Fruit fly (Drosophila melanogaster) whole organism, embryonic: ENCODE data around the gene CG34303.
A peak's percentile ranks its signal among the peaks of the same experiment; 100 is the strongest.

ENCODE experiments used
- Asciz ChIP-seq: fragments of 200-800 bp; sonication (Bioruptor generic); optimal IDR thresholded peaks from 2 replicates; lab custom pipeline; 2017; ENCODE audit warnings: missing biosample characterization, mild to moderate bottlenecking, missing genetic modification characterization, missing genetic modification reagents
- Atf-2 ChIP-seq: fragments of 200-800 bp; sonication (Bioruptor generic); optimal IDR thresholded peaks from 2 replicates; lab custom pipeline; 2016; ENCODE audit warnings: missing biosample characterization, missing genetic modification characterization
- Blimp-1 ChIP-seq: fragments of 200-800 bp; sonication (Bioruptor generic); optimal IDR thresholded peaks from 3 replicates; lab custom pipeline; 2018; ENCODE audit warnings: missing biosample characterization, missing genetic modification characterization, mild to moderate bottlenecking, moderate library complexity, missing genetic modification reagents
- BtbVII ChIP-seq: fragments of 200-800 bp; sonication (Bioruptor generic); optimal IDR thresholded peaks from 3 replicates; lab custom pipeline; 2017; ENCODE audit warnings: missing biosample characterization, mild to moderate bottlenecking, missing genetic modification characterization
- CG1024 ChIP-seq: fragments of 200-800 bp; sonication (Bioruptor generic); IDR thresholded peaks from 2 replicates; pipeline ENCODE4 v1.3.6; 2022; ENCODE audit warnings: missing biosample characterization, missing genetic modification characterization
- CG10959 ChIP-seq: fragments of 200-800 bp; sonication (Bioruptor generic); IDR thresholded peaks from 2 replicates; pipeline ENCODE4 v1.3.6; 2022; ENCODE audit warnings: missing biosample characterization, missing genetic modification characterization
- CG10979 ChIP-seq: fragments of 200-800 bp; sonication (Bioruptor generic); optimal IDR thresholded peaks from 2 replicates; lab custom pipeline; 2018; ENCODE audit warnings: missing biosample characterization, mild to moderate bottlenecking, missing genetic modification characterization, moderate library complexity
- CG11398 ChIP-seq: fragments of 200-800 bp; sonication (Bioruptor generic); optimal IDR thresholded peaks from 2 replicates; lab custom pipeline; 2016; ENCODE audit warnings: missing biosample characterization, missing genetic modification characterization
- CG12299 ChIP-seq: fragments of 200-800 bp; sonication (Bioruptor generic); optimal IDR thresholded peaks from 2 replicates; lab custom pipeline; 2018; ENCODE audit warnings: missing biosample characterization, mild to moderate bottlenecking, missing genetic modification characterization
- CG1233 ChIP-seq: fragments of 200-800 bp; sonication (Bioruptor generic); optimal IDR thresholded peaks from 4 replicates; lab custom pipeline; 2018; ENCODE audit warnings: missing biosample characterization, mild to moderate bottlenecking, missing genetic modification characterization
- CG1529 ChIP-seq: fragments of 200-800 bp; sonication (Bioruptor generic); optimal IDR thresholded peaks from 3 replicates; lab custom pipeline; 2018; ENCODE audit warnings: missing biosample characterization, missing genetic modification characterization
- CG17385 ChIP-seq: fragments of 200-800 bp; sonication (Bioruptor generic); optimal IDR thresholded peaks from 3 replicates; lab custom pipeline; 2018; ENCODE audit warnings: missing biosample characterization, mild to moderate bottlenecking, missing genetic modification characterization
- CG2120 ChIP-seq: fragments of 200-800 bp; sonication (Bioruptor generic); optimal IDR thresholded peaks from 3 replicates; lab custom pipeline; 2016; ENCODE audit warnings: missing biosample characterization, missing genetic modification characterization
- CG2712 ChIP-seq: fragments of 200-800 bp; optimal IDR thresholded peaks from 3 replicates; lab custom pipeline; 2019; ENCODE audit warnings: missing biosample characterization, mild to moderate bottlenecking, missing genetic modification characterization, moderate library complexity
- CG2875 ChIP-seq: fragments of 200-800 bp; sonication (Bioruptor generic); optimal IDR thresholded peaks from 2 replicates; lab custom pipeline; 2017; ENCODE audit warnings: missing biosample characterization, mild to moderate bottlenecking, missing genetic modification characterization, missing genetic modification reagents
- CG32767 ChIP-seq: fragments of 200-800 bp; sonication (Bioruptor generic); IDR thresholded peaks from 2 replicates; pipeline ENCODE4 v1.3.6; 2022; ENCODE audit warnings: missing biosample characterization, missing genetic modification characterization
- CG33557 ChIP-seq: fragments of 200-800 bp; sonication (Bioruptor generic); optimal IDR thresholded peaks from 2 replicates; lab custom pipeline; 2019; ENCODE audit warnings: missing biosample characterization, mild to moderate bottlenecking, missing genetic modification characterization, moderate library complexity
- CG3407 ChIP-seq: fragments of 200-800 bp; sonication (Bioruptor generic); optimal IDR thresholded peaks from 2 replicates; lab custom pipeline; 2018; ENCODE audit warnings: missing biosample characterization, mild to moderate bottlenecking, missing genetic modification characterization
- CG34376 ChIP-seq: fragments of 200-800 bp; sonication (Bioruptor generic); optimal IDR thresholded peaks from 2 replicates; lab custom pipeline; 2018; ENCODE audit warnings: missing biosample characterization, mild to moderate bottlenecking, missing genetic modification characterization
- CG4730 ChIP-seq: fragments of 200-800 bp; sonication (Bioruptor generic); IDR thresholded peaks from 2 replicates; pipeline ENCODE4 v1.3.6; 2022; ENCODE audit warnings: missing biosample characterization, missing genetic modification characterization
- CG8290 ChIP-seq, 3 experiments: fragments of 200-800 bp; sonication (Bioruptor generic); optimal IDR thresholded peaks; 2 replicates each; lab custom pipeline; 2016 to 2019; ENCODE audit warnings: missing biosample characterization in 3 of 3, missing genetic modification characterization in 3 of 3, mild to moderate bottlenecking in 2 of 3, moderate library complexity in 1 of 3
- CG8924 ChIP-seq: fragments of 200-800 bp; optimal IDR thresholded peaks from 3 replicates; lab custom pipeline; 2019; ENCODE audit warnings: missing biosample characterization, mild to moderate bottlenecking, missing genetic modification characterization, moderate library complexity
- CG9727 ChIP-seq: fragments of 200-800 bp; sonication (Bioruptor generic); optimal IDR thresholded peaks from 3 replicates; lab custom pipeline; 2017; ENCODE audit warnings: missing biosample characterization, mild to moderate bottlenecking, missing genetic modification characterization
- ERR ChIP-seq: fragments of 200-800 bp; sonication (Bioruptor generic); optimal IDR thresholded peaks from 2 replicates; lab custom pipeline; 2016; ENCODE audit warnings: missing biosample characterization, missing genetic modification characterization
- Ets65A ChIP-seq: fragments of 200-800 bp; sonication (Bioruptor generic); peaks from one replicate; lab custom pipeline; 2016; ENCODE audit warnings: missing biosample characterization, missing genetic modification characterization
- HmgZ ChIP-seq: fragments of 200-800 bp; sonication (Bioruptor generic); optimal IDR thresholded peaks from 2 replicates; lab custom pipeline; 2018; ENCODE audit warnings: missing biosample characterization, mild to moderate bottlenecking, missing genetic modification characterization
- MTF-1 ChIP-seq: fragments of 200-800 bp; sonication (Bioruptor generic); optimal IDR thresholded peaks from 2 replicates; lab custom pipeline; 2018; ENCODE audit warnings: missing biosample characterization, mild to moderate bottlenecking, missing genetic modification characterization, borderline replicate concordance
- Med ChIP-seq: fragments of 200-800 bp; sonication (Bioruptor generic); peaks from one replicate; lab custom pipeline; 2016; ENCODE audit warnings: missing biosample characterization, missing genetic modification characterization, mild to moderate bottlenecking, inconsistent platforms, moderate library complexity
- PHDP ChIP-seq: fragments of 200-800 bp; sonication (Bioruptor generic); optimal IDR thresholded peaks from 3 replicates; lab custom pipeline; 2018; ENCODE audit warnings: missing biosample characterization, mild to moderate bottlenecking, missing genetic modification characterization, moderate library complexity
- Pdp1 ChIP-seq, 2 experiments: fragments of 200-800 bp; sonication (Bioruptor generic); optimal IDR thresholded peaks; 3 replicates each; lab custom pipeline; 2016; ENCODE audit warnings: missing biosample characterization in 2 of 2, missing genetic modification characterization in 2 of 2, mild to moderate bottlenecking in 1 of 2, moderate library complexity in 1 of 2
- Rx ChIP-seq: fragments of 200-800 bp; sonication (Bioruptor generic); IDR thresholded peaks from 2 replicates; pipeline ENCODE4 v1.3.6; 2022; ENCODE audit warnings: missing biosample characterization, missing genetic modification characterization
- ato ChIP-seq: fragments of 200-800 bp; sonication (Bioruptor generic); IDR thresholded peaks from 2 replicates; pipeline ENCODE4 v1.3.6; 2022; ENCODE audit warnings: missing biosample characterization, missing genetic modification characterization; ENCODE audit not compliant: partially characterized antibody
- crol ChIP-seq: fragments of 200-800 bp; sonication (Bioruptor generic); IDR thresholded peaks from 2 replicates; pipeline ENCODE4 v1.3.6; 2022; ENCODE audit warnings: missing biosample characterization, missing genetic modification characterization
- fd102C ChIP-seq: fragments of 200-800 bp; sonication (Bioruptor generic); optimal IDR thresholded peaks from 2 replicates; lab custom pipeline; 2018; ENCODE audit warnings: missing biosample characterization, mild to moderate bottlenecking, missing genetic modification characterization, moderate library complexity
- ftz-f1 ChIP-seq: fragments of 200-800 bp; sonication (Bioruptor generic); optimal IDR thresholded peaks from 2 replicates; lab custom pipeline; 2016; ENCODE audit warnings: missing biosample characterization, missing genetic modification characterization
- grn ChIP-seq: fragments of 200-800 bp; sonication (Bioruptor generic); optimal IDR thresholded peaks from 3 replicates; lab custom pipeline; 2017; ENCODE audit warnings: missing biosample characterization, missing genetic modification characterization
- lab ChIP-seq: fragments of 200-800 bp; sonication (Bioruptor generic); optimal IDR thresholded peaks from 3 replicates; lab custom pipeline; 2017; ENCODE audit warnings: missing biosample characterization, missing genetic modification characterization, mild to moderate bottlenecking, moderate library complexity, missing genetic modification reagents
- mam ChIP-seq: fragments of 200-800 bp; sonication (Bioruptor generic); optimal IDR thresholded peaks from 3 replicates; lab custom pipeline; 2016; ENCODE audit warnings: missing biosample characterization, missing genetic modification characterization
- mld ChIP-seq: fragments of 200-800 bp; sonication (Bioruptor generic); IDR thresholded peaks from 3 replicates; pipeline ENCODE4 v1.3.6; 2022; ENCODE audit warnings: missing biosample characterization, missing genetic modification characterization; ENCODE audit not compliant: partially characterized antibody
- nmo ChIP-seq: fragments of 200-800 bp; sonication (Bioruptor generic); optimal IDR thresholded peaks from 2 replicates; lab custom pipeline; 2018; ENCODE audit warnings: missing biosample characterization, mild to moderate bottlenecking, missing genetic modification characterization, moderate library complexity
- pfk ChIP-seq: fragments of 200-800 bp; sonication (Bioruptor generic); optimal IDR thresholded peaks from 2 replicates; lab custom pipeline; 2018; ENCODE audit warnings: missing biosample characterization, mild to moderate bottlenecking, missing genetic modification characterization, moderate library complexity
- psq ChIP-seq: fragments of 200-800 bp; sonication (Bioruptor generic); optimal IDR thresholded peaks from 2 replicates; lab custom pipeline; 2017; ENCODE audit warnings: missing biosample characterization, missing genetic modification characterization
- ro ChIP-seq: fragments of 200-800 bp; sonication (Bioruptor generic); IDR thresholded peaks from 2 replicates; pipeline ENCODE4 v1.3.6; 2022; ENCODE audit warnings: missing biosample characterization, missing genetic modification characterization
- seq ChIP-seq: fragments of 200-800 bp; sonication (Bioruptor generic); IDR thresholded peaks from 2 replicates; pipeline ENCODE4 v1.3.6; 2022; ENCODE audit warnings: missing biosample characterization, missing genetic modification characterization
- sima ChIP-seq: fragments of 200-800 bp; sonication (Bioruptor generic); optimal IDR thresholded peaks from 2 replicates; lab custom pipeline; 2016; ENCODE audit warnings: missing biosample characterization, missing genetic modification characterization
- stc ChIP-seq: fragments of 200-800 bp; sonication (Bioruptor generic); IDR thresholded peaks from 2 replicates; pipeline ENCODE4 v1.3.6; 2022; ENCODE audit warnings: missing biosample characterization, missing genetic modification characterization
- tx ChIP-seq: fragments of 200-800 bp; sonication (Bioruptor generic); optimal IDR thresholded peaks from 2 replicates; lab custom pipeline; 2016; ENCODE audit warnings: missing biosample characterization, missing genetic modification characterization
- wek ChIP-seq: fragments of 200-800 bp; sonication (Bioruptor generic); optimal IDR thresholded peaks from 3 replicates; lab custom pipeline; 2018; ENCODE audit warnings: missing biosample characterization, mild to moderate bottlenecking, missing genetic modification characterization, moderate library complexity
- zen ChIP-seq: fragments of 200-800 bp; sonication (Bioruptor generic); optimal IDR thresholded peaks from 3 replicates; lab custom pipeline; 2018; ENCODE audit warnings: missing biosample characterization, mild to moderate bottlenecking, missing genetic modification characterization, moderate library complexity

Gene CG34303

dm6 chr3R:10130975-10131529 lies 20.6 kb downstream of the CG34303 start (continued):
- TF ChIP-seq CG12299 (no peak), ERR (GFP tag; lab: Kevin White, UChicago) (no peak), Med (peak; percentile 58), CG17385 (GFP tag; lab: Kevin White, UChicago) (peak; percentile 0), grn (GFP tag; lab: Kevin White, UChicago) (no peak), CG1529 (GFP tag; lab: Kevin White, UChicago) (no peak), psq (GFP tag; lab: Kevin White, UChicago) (no peak), Ets65A (GFP tag; lab: Kevin White, UChicago) (no peak), fd102C (GFP tag; lab: Kevin White, UChicago) (no peak), sima (GFP tag; lab: Kevin White, UChicago) (no peak), CG34376 (GFP tag; lab: Kevin White, UChicago) (peak; percentile 35), lab (GFP tag; lab: Kevin White, UChicago) (peak; percentile 39), CG33557 (GFP tag; lab: Kevin White, UChicago) (no peak), zen (tag; lab: Kevin White, UChicago) (no peak), Pdp1 (GFP tag; optimal IDR thresholded peaks at IDR 0.05; lab: Kevin White, UChicago) (peak in 1 of 2 experiments; percentile 87), BtbVII (GFP tag; lab: Kevin White, UChicago) (peak; percentile 3)

dm6 chr3R:10130091-10130490 lies 21.6 kb downstream of the CG34303 start:
- TF ChIP-seq Blimp-1 (GFP tag; lab: Kevin White, UChicago) (peak; percentile 57), ato (GFP tag; lab: Robert Waterston, UW) (no peak), CG1024 (no peak), CG2875 (GFP tag; lab: Kevin White, UChicago) (no peak), CG2712 (tag; lab: Kevin White, UChicago) (peak; percentile 74), CG8924 (tag; lab: Kevin White, UChicago) (peak; percentile 71), CG10979 (tag; lab: Kevin White, UChicago) (peak; percentile 45), ro (GFP tag; lab: Robert Waterston, UW) (no peak), mld (GFP tag; lab: Robert Waterston, UW) (no peak), crol (GFP tag; lab: Robert Waterston, UW) (no peak), pfk (GFP tag; lab: Kevin White, UChicago) (no peak), nmo (GFP tag; lab: Kevin White, UChicago) (peak; percentile 64), Asciz (GFP tag; lab: Kevin White, UChicago) (peak; percentile 36), PHDP (tag; lab: Kevin White, UChicago) (peak; percentile 81), CG8290 (GFP tag; optimal IDR thresholded peaks at IDR 0.05; lab: Kevin White, UChicago) (no peak), CG8290 (tag; optimal IDR thresholded peaks at IDR 0.05; lab: Kevin White, UChicago) (no peak), mam (peak; percentile 29), tx (GFP tag; lab: Kevin White, UChicago) (no peak), CG1233 (GFP tag; lab: Kevin White, UChicago) (peak; percentile 14), ftz-f1 (GFP tag; lab: Kevin White, UChicago) (no peak), wek (no peak), CG4730 (GFP tag; lab: Robert Waterston, UW) (peak; percentile 36; the same call in 1 of the 2 replicates), seq (GFP tag; lab: Robert Waterston, UW) (peak; percentile 34; the same call in 1 of the 2 replicates), MTF-1 (no peak), HmgZ (tag; lab: Kevin White, UChicago) (peak; percentile 26), CG3407 (GFP tag; lab: Kevin White, UChicago) (no peak), stc (GFP tag; lab: Robert Waterston, UW) (peak; percentile 28; the same call in 1 of the 2 replicates), CG10959 (GFP tag; lab: Robert Waterston, UW) (no peak), Rx (GFP tag; lab: Robert Waterston, UW) (peak; percentile 51), Atf-2 (GFP tag; lab: Kevin White, UChicago) (no peak), CG9727 (GFP tag; lab: Kevin White, UChicago) (peak; percentile 67), CG2120 (GFP tag; lab: Kevin White, UChicago) (peak; percentile 81), CG11398 (GFP tag; lab: Kevin White, UChicago) (no peak), CG32767 (GFP tag; lab: Robert Waterston, UW) (peak; percentile 66)
